Worm (Caenorhabditis elegans): ENCODE results near the gene F16B4.6.

The F16B4.6 gene

DNA sequence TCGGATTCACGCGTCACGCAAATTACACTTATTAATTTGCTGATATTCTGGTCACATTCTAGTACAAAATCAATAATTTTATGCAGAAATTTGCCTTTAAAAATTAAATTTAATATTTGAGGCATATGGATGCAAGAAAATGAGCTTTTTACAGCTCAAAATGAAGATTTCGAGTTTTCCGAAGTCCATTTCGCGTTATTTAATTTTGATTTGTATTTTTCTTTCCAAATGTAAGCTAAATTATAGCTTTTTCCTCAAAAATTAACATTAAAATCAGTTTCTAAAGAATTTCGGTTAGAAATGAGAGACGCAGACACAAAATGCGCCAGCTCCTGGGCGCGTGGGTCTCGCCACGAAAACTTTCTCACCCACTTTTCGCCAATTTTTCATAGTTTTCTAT, at the start of gene F16B4.6:
TSS of gene F16B4.6 (plus strand) at position 301 of the 400 bp plus-strand sequence.
- TF ChIP-seq pax-3 (tag; optimal IDR thresholded peaks at IDR 0.05) (no peak), nhr-47 (tag; optimal IDR thresholded peaks at IDR 0.05) (no peak), fkh-10 (GFP tag; optimal IDR thresholded peaks at IDR 0.05) (no peak)

DNA sequence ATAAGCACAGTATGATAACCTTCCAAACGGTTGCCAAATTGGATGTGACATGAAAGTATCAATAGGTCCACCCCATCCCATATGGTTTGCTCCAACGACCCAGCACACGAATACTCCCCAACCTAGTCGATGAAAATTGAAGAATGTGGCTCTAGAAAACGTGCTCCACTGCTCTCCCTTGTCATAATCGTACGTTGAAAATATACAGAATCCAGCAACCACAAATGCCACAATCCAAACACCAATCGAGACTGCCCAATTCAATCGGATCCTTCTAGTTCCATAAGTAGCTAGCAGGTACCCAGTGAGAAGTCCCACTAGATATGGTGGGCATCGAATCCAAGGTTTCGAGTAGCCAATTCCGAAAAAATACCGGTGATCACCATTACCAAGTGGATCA, 48.2 kb upstream of the F16B4.6 start:
- TF ChIP-seq aha-1 (tag; optimal IDR thresholded peaks at IDR 0.05) = no peak
- TF ChIP-seq lin-39 (tag; optimal IDR thresholded peaks at IDR 0.05) = no peak
- TF ChIP-seq mdl-1 (tag; optimal IDR thresholded peaks at IDR 0.05) = no peak
- TF ChIP-seq lin-13 (GFP tag; optimal IDR thresholded peaks at IDR 0.05) = no peak
- no peak for TF ChIP-seq fkh-4 (tag; optimal IDR thresholded peaks at IDR 0.05; ENCODE audit: borderline replicate concordance)
- no peak for TF ChIP-seq ceh-8 (GFP tag; optimal IDR thresholded peaks at IDR 0.05)
- no peak for TF ChIP-seq mab-9 (GFP tag; IDR thresholded peaks at IDR 0.05)
- no peak for TF ChIP-seq isw-1 (GFP tag; IDR thresholded peaks at IDR 0.05)
- TF ChIP-seq mef-2 (tag; optimal IDR thresholded peaks at IDR 0.05) = no peak
- TF ChIP-seq unc-62 (GFP tag; optimal IDR thresholded peaks at IDR 0.05) = no peak
- no peak for TF ChIP-seq lin-14 (GFP tag; optimal IDR thresholded peaks at IDR 0.05)
- TF ChIP-seq rnt-1 (tag; optimal IDR thresholded peaks at IDR 0.05) = no peak
- no peak for TF ChIP-seq grh-1 (GFP tag; IDR thresholded peaks at IDR 0.05)

DNA sequence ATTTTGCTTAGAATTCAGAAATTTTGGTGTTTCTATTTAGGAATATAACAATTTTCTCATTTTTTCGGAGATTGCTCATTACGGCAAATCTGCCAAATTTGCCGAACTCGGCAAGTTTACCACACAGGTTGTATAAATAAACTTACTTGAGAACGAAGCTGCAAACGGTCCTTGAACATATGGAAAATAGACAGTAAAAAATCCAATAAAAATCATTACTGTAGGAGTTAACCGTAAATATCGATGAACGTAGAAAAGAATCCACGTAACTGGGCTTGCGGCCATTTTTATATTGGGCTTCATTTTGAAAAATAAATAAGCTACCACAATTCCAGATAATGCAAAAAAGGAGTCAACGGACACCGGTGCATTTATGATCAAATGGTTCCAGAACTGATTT, 46.8 kb upstream of the F16B4.6 start:
- TF ChIP-seq ets-5 (GFP tag; IDR thresholded peaks at IDR 0.05) = 0 out of 2 replicates have a peak, but pooled peaks have one; percentile 33
- TF ChIP-seq F16B12.6 (tag; optimal IDR thresholded peaks at IDR 0.05) = no peak
- no peak for TF ChIP-seq unc-98 (GFP tag; IDR thresholded peaks at IDR 0.05)
- TF ChIP-seq sup-37 (GFP tag; optimal IDR thresholded peaks at IDR 0.05) = no peak
- no peak for TF ChIP-seq dpl-1 (GFP tag; optimal IDR thresholded peaks at IDR 0.05)

DNA sequence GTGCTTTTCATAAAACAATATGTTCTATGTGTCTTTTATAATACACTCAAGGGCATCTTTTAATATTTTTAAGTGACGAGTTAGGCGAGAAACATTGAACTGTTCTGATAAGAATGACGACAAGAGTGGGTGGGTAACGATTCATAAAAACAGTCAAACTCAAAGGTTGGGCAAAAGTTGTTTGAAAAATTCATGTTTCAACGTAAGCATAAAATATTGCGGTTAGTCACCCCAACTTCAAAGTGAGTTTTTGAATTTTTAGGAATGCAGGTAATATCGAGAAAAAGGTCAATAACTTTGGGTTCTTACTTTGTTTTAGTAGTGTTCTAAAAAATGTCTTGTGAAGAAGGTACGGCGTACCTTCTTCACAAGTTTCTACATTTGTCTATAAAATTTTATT, 45.2 kb upstream of the F16B4.6 start, which contains the start of gene oac-31:
TSS of gene oac-31 (minus strand) at position 101 of the 400 bp plus-strand sequence.
- TF ChIP-seq nhr-12 (tag; optimal IDR thresholded peaks at IDR 0.05) (no peak), nhr-71 (tag; optimal IDR thresholded peaks at IDR 0.05) (no peak), pax-3 (tag; optimal IDR thresholded peaks at IDR 0.05) (no peak), fkh-8 (tag; optimal IDR thresholded peaks at IDR 0.05) (no peak), ceh-82 (tag; optimal IDR thresholded peaks at IDR 0.05) (no peak), sup-37 (GFP tag; optimal IDR thresholded peaks at IDR 0.05) (no peak)

DNA sequence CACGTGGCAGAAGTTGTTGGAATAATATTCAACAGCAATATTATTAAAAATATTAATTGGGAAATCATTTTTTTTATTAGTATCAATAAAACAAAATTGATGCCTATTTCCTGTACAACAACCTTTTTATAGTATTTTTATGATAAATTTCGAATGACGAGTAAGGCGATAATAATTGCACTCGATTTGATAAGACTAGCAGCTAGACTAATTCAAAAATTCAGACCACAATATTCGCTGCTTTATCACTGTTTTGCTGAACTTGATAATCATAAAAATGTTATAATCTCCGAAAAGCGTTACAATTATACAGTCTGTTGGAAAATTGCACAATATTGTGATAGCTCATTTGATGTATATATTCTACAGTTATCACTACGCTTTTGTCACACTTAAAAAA, 41.3 kb upstream of the F16B4.6 start, which contains the start of gene oac-32:
TSS of gene oac-32 (minus strand) at position 90 of the 400 bp plus-strand sequence.
- TF ChIP-seq elt-2 (tag; optimal IDR thresholded peaks at IDR 0.05) (peak; percentile 78), lir-3 (tag; optimal IDR thresholded peaks at IDR 0.05; ENCODE audit: poor library complexity) (no peak), rnt-1 (tag; optimal IDR thresholded peaks at IDR 0.05) (no peak), sup-37 (GFP tag; optimal IDR thresholded peaks at IDR 0.05) (no peak)

DNA sequence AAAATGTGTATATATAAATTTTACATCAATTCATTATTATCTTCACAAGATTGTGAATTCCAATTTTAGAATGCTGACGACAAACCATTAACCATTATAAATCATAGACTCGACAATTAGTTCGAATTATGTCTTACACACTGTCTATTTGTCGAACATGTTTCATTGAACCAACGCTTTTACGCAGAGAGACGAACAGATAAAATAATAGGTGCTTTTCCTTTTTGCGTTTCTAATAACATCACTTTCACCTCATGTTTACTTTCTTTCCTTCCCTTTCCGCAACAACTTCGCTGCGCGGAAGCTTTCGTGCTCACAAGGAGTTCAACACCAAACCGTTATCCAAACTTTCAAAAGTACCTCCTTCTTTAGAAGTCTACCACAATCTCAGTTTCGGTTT, 39.2 kb upstream of the F16B4.6 start, which contains the start of gene F52F10.2:
TSS of gene F52F10.2 (plus strand) at position 301 of the 400 bp plus-strand sequence.
- TF ChIP-seq dsc-1 (tag; optimal IDR thresholded peaks at IDR 0.05) = no peak
- TF ChIP-seq alr-1 (tag; optimal IDR thresholded peaks at IDR 0.05; ENCODE audit: borderline replicate concordance) = no peak
- no peak for TF ChIP-seq nhr-76 (tag; optimal IDR thresholded peaks at IDR 0.05)
- no peak for TF ChIP-seq nhr-77 (tag; optimal IDR thresholded peaks at IDR 0.05)
- no peak for TF ChIP-seq aha-1 (tag; optimal IDR thresholded peaks at IDR 0.05)
- TF ChIP-seq ces-1 (GFP tag; optimal IDR thresholded peaks at IDR 0.05) = no peak
- TF ChIP-seq nhr-12 (tag; optimal IDR thresholded peaks at IDR 0.05) = no peak
- no peak for TF ChIP-seq tbx-2 (tag; optimal IDR thresholded peaks at IDR 0.05)
- TF ChIP-seq vab-15 (tag; optimal IDR thresholded peaks at IDR 0.05) = no peak
- TF ChIP-seq efl-1 (optimal IDR thresholded peaks at IDR 0.05) = no peak
- TF ChIP-seq efl-1 (GFP tag; optimal IDR thresholded peaks at IDR 0.05 in 1 of 2) = no peak
- TF ChIP-seq Y116A8C.19 (tag; optimal IDR thresholded peaks at IDR 0.05; ENCODE audit: borderline replicate concordance) = no peak
- TF ChIP-seq lin-39 (tag; optimal IDR thresholded peaks at IDR 0.05) = no peak

Measured in whole organism, L1 larva.